Fruit fly (Drosophila melanogaster): Measurements from ENCODE around the gene btn.

Gene btn

DNA sequence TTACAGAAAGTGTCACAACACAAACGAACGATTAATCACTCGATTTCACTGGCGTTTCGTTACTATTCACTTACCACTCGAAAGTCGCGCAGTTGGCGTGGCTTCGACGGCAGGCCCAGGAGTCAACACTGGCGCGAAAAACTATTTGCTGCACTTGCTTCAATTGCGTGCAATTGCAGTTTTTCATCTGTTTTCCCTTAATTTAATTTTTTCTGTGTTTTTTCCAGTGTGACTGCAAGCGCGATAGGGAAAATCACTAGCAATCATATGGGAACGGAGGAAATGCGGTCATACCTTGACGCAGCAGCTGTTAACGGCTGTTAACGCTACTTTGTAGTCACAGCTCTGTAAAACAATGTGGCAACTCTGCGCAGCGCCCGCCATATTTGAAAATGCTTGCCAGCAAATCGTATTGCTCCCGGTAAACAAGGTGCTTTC, 38.8 kb downstream of the btn start, which contains the start of gene AdipoR (continued):
- TF ChIP-seq grn (GFP tag; optimal IDR thresholded peaks at IDR 0.05) (no peak), ci (GFP tag; IDR thresholded peaks at IDR 0.05) (peak; percentile 65), insv (GFP tag; optimal IDR thresholded peaks at IDR 0.05) (no peak), Asciz (GFP tag; optimal IDR thresholded peaks at IDR 0.05) (no peak), CG6813 (GFP tag; optimal IDR thresholded peaks at IDR 0.05) (no peak), CG8388 (GFP tag; optimal IDR thresholded peaks at IDR 0.05) (peak; percentile 2), Sry-δ (GFP tag; optimal IDR thresholded peaks at IDR 0.05) (peak; percentile 58), CG11085 (GFP tag; IDR thresholded peaks at IDR 0.05) (no peak), kay (GFP tag; optimal IDR thresholded peaks at IDR 0.05) (peak; percentile 42), Drgx (GFP tag; IDR thresholded peaks at IDR 0.05) (no peak), CG7987 (GFP tag; optimal IDR thresholded peaks at IDR 0.05) (peak; percentile 7), CG17912 (GFP tag; optimal IDR thresholded peaks at IDR 0.05) (peak; percentile 3), CG14441 (GFP tag; IDR thresholded peaks at IDR 0.05) (no peak), Vsx1 (GFP tag; optimal IDR thresholded peaks at IDR 0.05) (no peak), nerfin-2 (GFP tag; IDR thresholded peaks at IDR 0.05; ENCODE audit: partially characterized antibody) (no peak), Tbp (GFP tag; optimal IDR thresholded peaks at IDR 0.05) (no peak), slp2 (GFP tag; optimal IDR thresholded peaks at IDR 0.05) (no peak), Lim3 (GFP tag; IDR thresholded peaks at IDR 0.05) (no peak), jing (GFP tag; optimal IDR thresholded peaks at IDR 0.05) (no peak), peb (GFP tag; IDR thresholded peaks at IDR 0.05) (no peak), zf30C (GFP tag; optimal IDR thresholded peaks at IDR 0.05) (peak; percentile 95), CG34376 (GFP tag; optimal IDR thresholded peaks at IDR 0.05) (peak; percentile 38), CG6765 (GFP tag; optimal IDR thresholded peaks at IDR 0.05) (peak; percentile 42), CG7786 (GFP tag; optimal IDR thresholded peaks at IDR 0.05) (no peak), CG15269 (tag; optimal IDR thresholded peaks at IDR 0.05) (peak; percentile 7), CG12744 (GFP tag; optimal IDR thresholded peaks at IDR 0.05) (no peak), chif (GFP tag; optimal IDR thresholded peaks at IDR 0.05) (no peak), unpg (GFP tag; optimal IDR thresholded peaks at IDR 0.05) (peak; percentile 25), shn (GFP tag; optimal IDR thresholded peaks at IDR 0.05) (no peak), cwo (GFP tag; optimal IDR thresholded peaks at IDR 0.05) (no peak), CG17359 (tag; optimal IDR thresholded peaks at IDR 0.05) (no peak), hb (GFP tag; IDR thresholded peaks at IDR 0.05; ENCODE audit: partially characterized antibody) (no peak), CTCF (GFP tag; optimal IDR thresholded peaks at IDR 0.05) (peak; percentile 39), CG4360 (GFP tag; IDR thresholded peaks at IDR 0.05) (no peak), CG9932 (GFP tag; IDR thresholded peaks at IDR 0.05) (peak; percentile 20; the same call in 1 of the 2 replicates), CG4617 (GFP tag; optimal IDR thresholded peaks at IDR 0.05; ENCODE audit: borderline replicate concordance) (peak; percentile 91), Nf-YB (GFP tag; optimal IDR thresholded peaks at IDR 0.05) (peak; percentile 17), CG10147 (GFP tag; optimal IDR thresholded peaks at IDR 0.05) (peak; percentile 39), Blimp-1 (GFP tag; optimal IDR thresholded peaks at IDR 0.05) (peak; percentile 27), cato (GFP tag; optimal IDR thresholded peaks at IDR 0.05; ENCODE audit: borderline replicate concordance) (no peak), sug (tag; optimal IDR thresholded peaks at IDR 0.05) (peak; percentile 42), ssp (GFP tag; IDR thresholded peaks at IDR 0.05) (no peak), CG7556 (GFP tag; optimal IDR thresholded peaks at IDR 0.05) (no peak), onecut (GFP tag; IDR thresholded peaks at IDR 0.05) (peak; percentile 28; the same call in 1 of the 2 replicates), wor (GFP tag; IDR thresholded peaks at IDR 0.05) (no peak), CG31224 (GFP tag; IDR thresholded peaks at IDR 0.05) (no peak), CG17186 (GFP tag; optimal IDR thresholded peaks at IDR 0.05) (peak; percentile 84), CG6254 (GFP tag; optimal IDR thresholded peaks at IDR 0.05) (no peak), ab (GFP tag; optimal IDR thresholded peaks at IDR 0.05) (no peak), CG14014 (GFP tag; IDR thresholded peaks at IDR 0.05) (no peak), CG5245 (GFP tag; optimal IDR thresholded peaks at IDR 0.05) (no peak)

Data from whole organism, embryonic.